Fruit fly (Drosophila melanogaster): ENCODE measurements around the gene mus304.
A peak's percentile ranks its signal among the peaks of the same experiment; 100 is the strongest.

dm6 chr3L:18154140-18154539 lies 44.5 kb downstream of the mus304 start:
- TF ChIP-seq chinmo (GFP tag; IDR thresholded peaks at IDR 0.05; ENCODE audit: partially characterized antibody) (no peak), Nf-YA (GFP tag; IDR thresholded peaks at IDR 0.05) (no peak), Sin3A (optimal IDR thresholded peaks at IDR 0.05) (no peak), Ada2b (GFP tag; IDR thresholded peaks at IDR 0.05) (no peak), CG33557 (GFP tag; optimal IDR thresholded peaks at IDR 0.05) (no peak), pum (GFP tag; optimal IDR thresholded peaks at IDR 0.05) (no peak), Blimp-1 (GFP tag; optimal IDR thresholded peaks at IDR 0.05) (peak; percentile 32), NFAT (GFP tag; IDR thresholded peaks at IDR 0.05) (no peak), vnd (GFP tag; IDR thresholded peaks at IDR 0.05; ENCODE audit: partially characterized antibody) (no peak), vfl (GFP tag; optimal IDR thresholded peaks at IDR 0.05) (no peak)
